Worm (Caenorhabditis elegans) whole organism, midembryonic: ENCODE data around the gene srlf-18.

Experiments
- T22C8.4 ChIP-seq: fragments of 200-800 bp; sonication (Bioruptor generic); IDR thresholded peaks from 2 replicates; pipeline ENCODE4 v1.3.6; 2022; ENCODE audit warnings: missing genetic modification characterization, missing compliant biosample characterization
- cog-1 ChIP-seq: sonication (generic microtip); optimal IDR thresholded peaks from 2 replicates; lab custom pipeline; 2016; ENCODE audit warnings: missing genetic modification characterization, missing compliant biosample characterization
- flt-1 ChIP-seq: fragments of 200-800 bp; sonication (Bioruptor generic); IDR thresholded peaks from 2 replicates; pipeline ENCODE4 v1.3.6; 2022; ENCODE audit warnings: missing genetic modification characterization, missing compliant biosample characterization
- klf-2 ChIP-seq: fragments of 200-800 bp; sonication (Bioruptor generic); conservative IDR thresholded peaks from 2 replicates; pipeline ENCODE4 v1.3.6; 2022; ENCODE audit warnings: missing genetic modification reagents, missing genetic modification characterization, missing compliant biosample characterization
- med-1 ChIP-seq: sonication (generic microtip); optimal IDR thresholded peaks from 2 replicates; lab custom pipeline; 2017; ENCODE audit warnings: missing genetic modification characterization, mild to moderate bottlenecking, missing compliant biosample characterization, antibody characterized with exemption, missing genetic modification reagents; ENCODE audit not compliant: insufficient read depth
- ztf-23 ChIP-seq: fragments of 200-800 bp; sonication (Bioruptor generic); IDR thresholded peaks from 2 replicates; pipeline ENCODE4 v1.3.6; 2022; ENCODE audit warnings: missing genetic modification reagents, missing genetic modification characterization, missing compliant biosample characterization
- ztf-29 ChIP-seq: fragments of 200-800 bp; sonication (Bioruptor generic); IDR thresholded peaks from 2 replicates; pipeline ENCODE4 v1.3.6; 2022; ENCODE audit warnings: missing genetic modification reagents, missing genetic modification characterization, missing compliant biosample characterization

DNA sequence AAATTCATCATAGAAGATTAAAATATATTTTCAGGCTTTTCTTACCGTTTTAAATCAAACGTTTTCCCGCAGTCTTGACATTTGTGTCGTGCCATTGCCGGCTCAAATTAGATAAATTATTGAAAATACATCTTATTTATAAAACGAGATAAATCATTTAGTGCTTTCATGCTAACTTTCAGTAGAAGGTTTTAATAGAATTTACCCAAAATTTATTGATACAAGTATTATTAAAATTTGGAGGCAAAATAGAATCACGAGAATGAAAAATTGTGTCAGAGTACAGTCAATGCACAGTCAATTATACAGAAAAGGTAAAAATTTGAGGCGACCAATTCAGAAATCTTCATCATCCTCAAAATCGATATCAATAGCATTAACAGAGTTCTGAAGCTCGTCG, 22.8 kb downstream of the srlf-18 start, which contains the start of gene Y5F2A.4:
- TF ChIP-seq ztf-29 (GFP tag; lab: Robert Waterston, UW) (no peak), ztf-23 (GFP tag; lab: Robert Waterston, UW) (no peak), flt-1 (no peak), klf-2 (GFP tag; lab: Robert Waterston, UW) (no peak), med-1 (no peak), T22C8.4 (GFP tag; lab: Robert Waterston, UW) (no peak), cog-1 (tag; lab: Kevin White, UChicago) (no peak)
